Worm (Caenorhabditis elegans): ENCODE measurements around the gene C02F5.10.

C02F5.10 gene

ce11 chrIII:8228916-8229315 lies 20.4 kb downstream of the C02F5.10 start:
- TF ChIP-seq elt-1 (tag; optimal IDR thresholded peaks at IDR 0.05) (no peak), nhr-23 (tag; optimal IDR thresholded peaks at IDR 0.05) (peak; percentile 2), nhr-25 (tag; optimal IDR thresholded peaks at IDR 0.05) (peak; percentile 48), egl-5 (tag; optimal IDR thresholded peaks at IDR 0.05) (peak; percentile 25), nhr-43 (tag; optimal IDR thresholded peaks at IDR 0.05; ENCODE audit: poor library complexity, severe bottlenecking) (no peak), nhr-76 (tag; optimal IDR thresholded peaks at IDR 0.05) (no peak), fkh-2 (tag; optimal IDR thresholded peaks at IDR 0.05) (no peak), lsy-12 (tag; optimal IDR thresholded peaks at IDR 0.05) (no peak), ceh-28 (tag; optimal IDR thresholded peaks at IDR 0.05) (no peak)

- peak; percentile 64 for TF ChIP-seq snpc-4 (tag; optimal IDR thresholded peaks at IDR 0.05)
- TF ChIP-seq nhr-28 (tag; optimal IDR thresholded peaks at IDR 0.05) = no peak
- TF ChIP-seq hmg-11 (tag; optimal IDR thresholded peaks at IDR 0.05) = peak; percentile 94
- no peak for TF ChIP-seq ZK546.5 (tag; optimal IDR thresholded peaks at IDR 0.05)
- TF ChIP-seq daf-12 (tag; optimal IDR thresholded peaks at IDR 0.05) = no peak
- TF ChIP-seq fkh-10 (GFP tag; optimal IDR thresholded peaks at IDR 0.05) = peak; percentile 47
- TF ChIP-seq mdl-1 (tag; optimal IDR thresholded peaks at IDR 0.05) = peak; percentile 59
- TF ChIP-seq lsy-12 (tag; optimal IDR thresholded peaks at IDR 0.05) = peak; percentile 74
- no peak for TF ChIP-seq fos-1 (tag; optimal IDR thresholded peaks at IDR 0.05)
- TF ChIP-seq lin-39 (tag; optimal IDR thresholded peaks at IDR 0.05) = peak; percentile 64
- peak; percentile 84 for TF ChIP-seq egl-5 (tag; optimal IDR thresholded peaks at IDR 0.05)
- TF ChIP-seq nhr-67 (tag; optimal IDR thresholded peaks at IDR 0.05) = no peak
- no peak for TF ChIP-seq sea-2 (GFP tag; optimal IDR thresholded peaks at IDR 0.05)
- peak; percentile 73 for TF ChIP-seq lin-15B (tag; optimal IDR thresholded peaks at IDR 0.05)
- TF ChIP-seq pha-4 (tag; optimal IDR thresholded peaks at IDR 0.05) = peak; percentile 87
- TF ChIP-seq nhr-12 (tag; optimal IDR thresholded peaks at IDR 0.05) = no peak
- no peak for TF ChIP-seq ceh-16 (tag; optimal IDR thresholded peaks at IDR 0.05)
- TF ChIP-seq nhr-43 (tag; optimal IDR thresholded peaks at IDR 0.05; ENCODE audit: poor library complexity, severe bottlenecking) = peak; percentile 63
- peak; percentile 36 for TF ChIP-seq elt-1 (tag; optimal IDR thresholded peaks at IDR 0.05)
- TF ChIP-seq ceh-9 (tag; optimal IDR thresholded peaks at IDR 0.05) = no peak
- TF ChIP-seq ztf-4 (tag; optimal IDR thresholded peaks at IDR 0.05) = peak; percentile 12
- TF ChIP-seq unc-39 (tag; optimal IDR thresholded peaks at IDR 0.05) = no peak
- TF ChIP-seq unc-62 (GFP tag; optimal IDR thresholded peaks at IDR 0.05) = peak; percentile 38
- peak; percentile 52 for TF ChIP-seq nhr-23 (tag; optimal IDR thresholded peaks at IDR 0.05)
- TF ChIP-seq elt-2 (tag; optimal IDR thresholded peaks at IDR 0.05) = peak; percentile 66
- TF ChIP-seq skn-1 (tag; optimal IDR thresholded peaks at IDR 0.05) = no peak
- TF ChIP-seq eor-1 (tag; optimal IDR thresholded peaks at IDR 0.05) = no peak
- TF ChIP-seq jun-1 (tag; optimal IDR thresholded peaks at IDR 0.05) = peak; percentile 93
- peak; percentile 33 for TF ChIP-seq ceh-28 (tag; optimal IDR thresholded peaks at IDR 0.05)
- TF ChIP-seq nhr-76 (tag; optimal IDR thresholded peaks at IDR 0.05) = no peak
- TF ChIP-seq elt-3 (tag; optimal IDR thresholded peaks at IDR 0.05) = no peak
- no peak for TF ChIP-seq zag-1 (tag; optimal IDR thresholded peaks at IDR 0.05)
- TF ChIP-seq ceh-82 (tag; optimal IDR thresholded peaks at IDR 0.05) = no peak
- TF ChIP-seq fkh-2 (tag; optimal IDR thresholded peaks at IDR 0.05) = no peak
- peak; percentile 20 for TF ChIP-seq tbx-2 (tag; optimal IDR thresholded peaks at IDR 0.05)
- TF ChIP-seq nhr-77 (tag; optimal IDR thresholded peaks at IDR 0.05) = no peak
- TF ChIP-seq ztf-11 (tag; optimal IDR thresholded peaks at IDR 0.05) = no peak
- peak; percentile 26 for TF ChIP-seq nhr-25 (tag; optimal IDR thresholded peaks at IDR 0.05)
- TF ChIP-seq pqm-1 (tag; optimal IDR thresholded peaks at IDR 0.05) = peak; percentile 55
- peak; percentile 92 for TF ChIP-seq nfya-1 (tag; optimal IDR thresholded peaks at IDR 0.05; ENCODE audit: insufficient read depth)
- no peak for TF ChIP-seq mml-1 (tag; optimal IDR thresholded peaks at IDR 0.05)
- TF ChIP-seq egl-27 (tag; optimal IDR thresholded peaks at IDR 0.05) = no peak
- TF ChIP-seq aly-2 (tag; optimal IDR thresholded peaks at IDR 0.05) = no peak
- TF ChIP-seq nhr-237 (tag; optimal IDR thresholded peaks at IDR 0.05) = no peak
- no peak for TF ChIP-seq nhr-11 (tag; optimal IDR thresholded peaks at IDR 0.05)
- TF ChIP-seq R02D3.7 (tag; optimal IDR thresholded peaks at IDR 0.05) = peak; percentile 33
Measured at ce11 chrIII:8227511-8227910, 21.8 kb downstream of the C02F5.10 start, which contains the start of gene fbxl-1. Gene fbxl-1, plus strand, starts transcription at chrIII:8227830.

Measured in whole organism, L3 larva.